Fruit fly (Drosophila melanogaster) whole organism, adult: ENCODE results near the gene unc-45.
"Not testable (repeated sequence)": the region's sequence is repeated elsewhere in the genome, so short reads cannot be mapped to it uniquely, and the experiment has no call there.

Experiments used
- CG11617 ChIP-seq: fragments of 200-800 bp; sonication (Bioruptor generic); optimal IDR thresholded peaks from 2 replicates; lab custom pipeline; 2017; ENCODE audit warnings: mild to moderate bottlenecking, missing biosample characterization, missing genetic modification reagents, missing genetic modification characterization
- CG12768 ChIP-seq: fragments of 200-800 bp; sonication (Bioruptor generic); optimal IDR thresholded peaks from 2 replicates; lab custom pipeline; 2017; ENCODE audit warnings: missing biosample characterization, missing genetic modification characterization, mild to moderate bottlenecking, moderate library complexity, missing genetic modification reagents
- CG14711 ChIP-seq: fragments of 200-800 bp; sonication (Bioruptor generic); optimal IDR thresholded peaks from 2 replicates; lab custom pipeline; 2018; ENCODE audit warnings: missing biosample characterization, mild to moderate bottlenecking, missing genetic modification characterization, moderate library complexity
- CG1620 ChIP-seq: fragments of 200-800 bp; sonication (Bioruptor generic); optimal IDR thresholded peaks from 2 replicates; lab custom pipeline; 2016; ENCODE audit warnings: missing biosample characterization, missing genetic modification characterization
- CG33017 ChIP-seq: fragments of 200-800 bp; sonication (Bioruptor generic); optimal IDR thresholded peaks from 2 replicates; lab custom pipeline; 2018; ENCODE audit warnings: missing biosample characterization, mild to moderate bottlenecking, missing genetic modification characterization, moderate library complexity
- CG5204 ChIP-seq: fragments of 200-800 bp; sonication (Bioruptor generic); optimal IDR thresholded peaks from 2 replicates; lab custom pipeline; 2016; ENCODE audit warnings: missing biosample characterization, missing genetic modification characterization
- CG7045 ChIP-seq: fragments of 200-800 bp; sonication (Bioruptor generic); optimal IDR thresholded peaks from 2 replicates; lab custom pipeline; 2017; ENCODE audit warnings: missing biosample characterization, mild to moderate bottlenecking, missing genetic modification characterization
- CG7101 ChIP-seq: fragments of 200-800 bp; sonication (Bioruptor generic); optimal IDR thresholded peaks from 2 replicates; lab custom pipeline; 2018; ENCODE audit warnings: missing biosample characterization, mild to moderate bottlenecking, missing genetic modification characterization, moderate library complexity
- Clk ChIP-seq: fragments of 200-800 bp; sonication (Bioruptor generic); optimal IDR thresholded peaks from 2 replicates; lab custom pipeline; 2017; ENCODE audit warnings: missing biosample characterization, missing genetic modification characterization
- Crg-1 ChIP-seq: fragments of 200-800 bp; sonication (Bioruptor generic); optimal IDR thresholded peaks from 2 replicates; lab custom pipeline; 2016; ENCODE audit warnings: missing biosample characterization, missing genetic modification characterization
- Hr96 ChIP-seq: fragments of 200-800 bp; sonication (Bioruptor generic); optimal IDR thresholded peaks from 2 replicates; lab custom pipeline; 2016; ENCODE audit warnings: missing biosample characterization, missing genetic modification characterization
- Mnt ChIP-seq: fragments of 200-800 bp; sonication (Bioruptor generic); optimal IDR thresholded peaks from 2 replicates; lab custom pipeline; 2016; ENCODE audit warnings: missing biosample characterization, mild to moderate bottlenecking, missing genetic modification characterization
- bab1 ChIP-seq: fragments of 200-800 bp; sonication (Bioruptor generic); optimal IDR thresholded peaks from 3 replicates; lab custom pipeline; 2019; ENCODE audit warnings: missing biosample characterization, mild to moderate bottlenecking, missing genetic modification characterization, moderate library complexity
- cic ChIP-seq: fragments of 200-800 bp; sonication (Bioruptor generic); optimal IDR thresholded peaks from 2 replicates; lab custom pipeline; 2017; ENCODE audit warnings: missing biosample characterization, mild to moderate bottlenecking, missing genetic modification characterization, moderate library complexity
- cnc ChIP-seq, 2 experiments: fragments of >200 bp; optimal IDR thresholded peaks; 2 replicates each; lab custom pipeline; 2017
- kay ChIP-seq: fragments of 200-800 bp; sonication (Bioruptor generic); peaks from one replicate; lab custom pipeline; 2016; ENCODE audit warnings: missing biosample characterization, missing genetic modification characterization, borderline replicate concordance
- ovo ChIP-seq: fragments of 200-800 bp; sonication (Bioruptor generic); optimal IDR thresholded peaks from 2 replicates; lab custom pipeline; 2016; ENCODE audit warnings: missing biosample characterization, missing genetic modification characterization
- pad ChIP-seq: fragments of 200-800 bp; sonication (Bioruptor generic); optimal IDR thresholded peaks from 3 replicates; lab custom pipeline; 2017; ENCODE audit warnings: missing biosample characterization, missing genetic modification characterization, mild to moderate bottlenecking, moderate library complexity, missing genetic modification reagents
- tj ChIP-seq: fragments of 200-800 bp; sonication (Bioruptor generic); optimal IDR thresholded peaks from 3 replicates; lab custom pipeline; 2017; ENCODE audit warnings: missing biosample characterization, mild to moderate bottlenecking, missing genetic modification characterization, moderate library complexity
- toe ChIP-seq: fragments of 200-800 bp; sonication (Bioruptor generic); optimal IDR thresholded peaks from 2 replicates; lab custom pipeline; 2016; ENCODE audit warnings: missing biosample characterization, missing genetic modification characterization

Gene unc-45

dm6 chr3R:8029496-8030013, 3.5 kb upstream of the unc-45 start, which contains the start of gene ImpE3:
TSS of gene ImpE3 (minus strand) at chr3R:8029546.
- TF ChIP-seq pad (GFP tag; lab: Kevin White, UChicago): no peak
- TF ChIP-seq tj: no peak
- no peak for TF ChIP-seq Crg-1 (GFP tag; lab: Kevin White, UChicago)
- TF ChIP-seq Mnt (GFP tag; lab: Kevin White, UChicago): no peak
- no peak for TF ChIP-seq CG33017
- TF ChIP-seq CG1620 (GFP tag; lab: Kevin White, UChicago): no peak
- TF ChIP-seq ovo (GFP tag; lab: Kevin White, UChicago): no peak
- no peak for TF ChIP-seq CG7101

dm6 chr3R:8030151-8030899, 2.8 kb upstream of the unc-45 start, which contains the start of the genes CG10903 and CG2747:
TSS of gene CG10903 (plus strand) at chr3R:8030411.
TSS of gene CG2747 (minus strand) at chr3R:8030790.
- peak; percentile 2 for TF ChIP-seq CG1620 (GFP tag; lab: Kevin White, UChicago)
- peak; percentile 62 for TF ChIP-seq cic (GFP tag; lab: Kevin White, UChicago)
- TF ChIP-seq CG11617: peak; percentile 65
- peak; percentile 99 for TF ChIP-seq Mnt (GFP tag; lab: Kevin White, UChicago)
- peak; percentile 13 for TF ChIP-seq toe (GFP tag; lab: Kevin White, UChicago)
- peak; percentile 22 for TF ChIP-seq Crg-1 (GFP tag; lab: Kevin White, UChicago)
- no peak for TF ChIP-seq Hr96 (GFP tag; lab: Kevin White, UChicago)
- TF ChIP-seq cnc (optimal IDR thresholded peaks at IDR 0.05; lab: Kevin White, UChicago): no peak
- no peak for TF ChIP-seq Clk (GFP tag; lab: Kevin White, UChicago)
- TF ChIP-seq kay (GFP tag; lab: Kevin White, UChicago): peak; percentile 95
- no peak for TF ChIP-seq CG33017
- no peak for TF ChIP-seq CG5204 (GFP tag; lab: Kevin White, UChicago)
- peak; percentile 2 for TF ChIP-seq CG14711
- peak; percentile 56 for TF ChIP-seq bab1 (GFP tag; lab: Kevin White, UChicago)
- no peak for TF ChIP-seq CG12768 (GFP tag; lab: Kevin White, UChicago)
- peak; percentile 60 for TF ChIP-seq tj
- TF ChIP-seq ovo (GFP tag; lab: Kevin White, UChicago): peak; percentile 64
- peak; percentile 15 for TF ChIP-seq pad (GFP tag; lab: Kevin White, UChicago)
- no peak for TF ChIP-seq CG7101
- TF ChIP-seq CG7045 (GFP tag; lab: Kevin White, UChicago): no peak

- TF ChIP-seq Crg-1 (GFP tag; lab: Kevin White, UChicago) (no peak), cic (GFP tag; lab: Kevin White, UChicago) (no peak), tj (no peak), CG7101 (no peak), CG12768 (GFP tag; lab: Kevin White, UChicago) (no peak), ovo (GFP tag; lab: Kevin White, UChicago) (no peak), pad (GFP tag; lab: Kevin White, UChicago) (no peak), CG11617 (no peak), Hr96 (GFP tag; lab: Kevin White, UChicago) (no peak), toe (GFP tag; lab: Kevin White, UChicago) (no peak), Clk (GFP tag; lab: Kevin White, UChicago) (no peak)
These were observed 4.8 kb downstream of the unc-45 start for dm6 chr3R:8037896-8038295.

DNA sequence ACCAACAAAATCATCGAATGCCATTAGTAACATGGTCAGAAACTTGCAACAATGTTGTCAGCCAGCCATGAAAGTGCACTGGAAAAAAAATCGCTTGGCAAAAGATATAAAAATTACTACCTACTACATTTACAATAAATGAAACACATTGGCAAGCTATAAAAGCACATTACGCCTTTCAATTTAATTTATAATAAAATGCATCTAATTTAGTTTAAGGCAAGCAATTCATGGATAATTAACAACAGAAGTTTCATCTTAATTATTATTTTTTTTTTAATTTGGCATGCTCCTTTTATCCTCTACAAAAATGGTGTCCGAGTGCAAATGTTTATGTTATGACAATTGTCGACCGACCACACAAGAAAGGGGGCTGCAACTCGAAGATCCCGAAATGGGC, 5.8 kb downstream of the unc-45 start:
- no peak for TF ChIP-seq kay (GFP tag; lab: Kevin White, UChicago)
- no peak for TF ChIP-seq cnc (optimal IDR thresholded peaks at IDR 0.05; lab: Kevin White, UChicago)
- no peak for TF ChIP-seq Mnt (GFP tag; lab: Kevin White, UChicago)
- no peak for TF ChIP-seq Crg-1 (GFP tag; lab: Kevin White, UChicago)
- TF ChIP-seq CG11617: no peak
- TF ChIP-seq CG1620 (GFP tag; lab: Kevin White, UChicago): no peak
- no peak for TF ChIP-seq ovo (GFP tag; lab: Kevin White, UChicago)

DNA sequence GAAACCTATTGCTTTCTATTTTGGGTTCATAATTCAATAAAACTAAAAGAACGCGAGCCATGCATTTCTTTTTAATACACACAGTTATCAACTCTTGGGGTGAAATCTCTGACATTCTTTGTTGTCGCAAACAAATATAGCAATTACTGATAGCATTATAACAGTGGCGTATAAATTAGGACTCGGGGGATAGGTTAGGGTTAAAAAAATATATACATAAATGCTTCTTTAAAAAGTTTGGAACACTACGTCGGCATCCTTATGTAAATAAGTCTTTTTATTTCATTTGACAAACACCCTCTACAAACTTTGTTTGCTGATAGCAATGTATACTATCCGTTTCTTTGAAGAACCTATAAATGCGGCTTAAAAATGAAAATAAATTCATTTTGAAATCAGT, 7.7 kb downstream of the unc-45 start, which contains the start of gene CG43060:
Gene CG43060 (plus strand): TSS at position 382 of the 400 bp plus-strand sequence.
- TF ChIP-seq kay (GFP tag; lab: Kevin White, UChicago) (peak; percentile 31), Crg-1 (GFP tag; lab: Kevin White, UChicago) (no peak)

- not testable (repeated sequence) for TF ChIP-seq tj; CG33017; CG1620 (GFP tag; lab: Kevin White, UChicago)
These were observed 15.8 kb downstream of the unc-45 start, which contains the start of gene CG43618 for dm6 chr3R:8048867-8049266. TSS of gene CG43618 (plus strand) at chr3R:8049167.

- not testable (repeated sequence) for TF ChIP-seq tj; Crg-1 (GFP tag; lab: Kevin White, UChicago); Clk (GFP tag; lab: Kevin White, UChicago)
These were observed 16.3 kb downstream of the unc-45 start, which contains the start of gene CG43061 for dm6 chr3R:8049373-8049772. TSS of gene CG43061 (plus strand) at chr3R:8049673.
